Worm (Caenorhabditis elegans) whole organism, L3 larva: Measurements from ENCODE around the gene rpl-33.

Experiments used
- ceh-82 ChIP-seq: fragments of 150-350 bp; optimal IDR thresholded peaks from 2 replicates; lab custom pipeline; 2014; ENCODE audit warnings: missing biosample characterization, missing genetic modification characterization
- elt-3 ChIP-seq, 3 experiments: fragments of 150-350 bp in 1 of 3; sonication (generic microtip) in 2 of 3; optimal IDR thresholded peaks; 2 replicates in 2 of 3; 4 replicates in 1 of 3; lab custom pipeline; 2014 to 2017; ENCODE audit warnings: missing biosample characterization in 3 of 3, missing genetic modification characterization in 3 of 3
- fkh-10 ChIP-seq: sonication (generic microtip); optimal IDR thresholded peaks from 2 replicates; lab custom pipeline; 2017; ENCODE audit warnings: missing biosample characterization, missing genetic modification reagents, missing genetic modification characterization
- lin-15B ChIP-seq: fragments of 150-350 bp; optimal IDR thresholded peaks from 2 replicates; lab custom pipeline; 2014; ENCODE audit warnings: missing biosample characterization, missing genetic modification characterization
- nhr-28 ChIP-seq: fragments of 150-350 bp; optimal IDR thresholded peaks from 2 replicates; lab custom pipeline; 2014; ENCODE audit warnings: missing biosample characterization, missing genetic modification characterization
- pqm-1 ChIP-seq: fragments of 150-350 bp; optimal IDR thresholded peaks from 2 replicates; lab custom pipeline; 2017; ENCODE audit warnings: missing biosample characterization, missing genetic modification characterization, inconsistent platforms
- ztf-11 ChIP-seq: fragments of 150-350 bp; optimal IDR thresholded peaks from 2 replicates; lab custom pipeline; 2014; ENCODE audit warnings: missing biosample characterization, missing genetic modification characterization
- ztf-4 ChIP-seq: fragments of 150-350 bp; optimal IDR thresholded peaks from 2 replicates; lab custom pipeline; 2014; ENCODE audit warnings: missing biosample characterization, missing genetic modification characterization

ce11 chrII:7095970-7096369 is 9.4 kb upstream of the rpl-33 start:
- TF ChIP-seq fkh-10 (GFP tag; lab: Kevin White, UChicago) (no peak), ztf-4 (tag; lab: Kevin White, UChicago) (no peak), lin-15B (no peak), nhr-28 (tag; lab: Kevin White, UChicago) (no peak), pqm-1 (no peak), elt-3 (tag; optimal IDR thresholded peaks at IDR 0.05; lab: Kevin White, UChicago) (no peak), ceh-82 (tag; lab: Kevin White, UChicago) (no peak), ztf-11 (tag; lab: Kevin White, UChicago) (no peak)
